Worm (Caenorhabditis elegans): ENCODE measurements around the gene C13B4.1.

C13B4.1 gene

ce11 chrII:14525013-14525412 lies 45.6 kb upstream of the C13B4.1 start, which contains the start of gene F57C2.4:
Gene F57C2.4, plus strand, starts transcription at chrII:14525313.
- TF ChIP-seq pha-4 (tag; optimal IDR thresholded peaks at IDR 0.05): no peak
- TF ChIP-seq sem-2 (GFP tag; optimal IDR thresholded peaks at IDR 0.05): no peak
- no peak for TF ChIP-seq ceh-83 (GFP tag; optimal IDR thresholded peaks at IDR 0.05)
- no peak for TF ChIP-seq nhr-28 (tag; optimal IDR thresholded peaks at IDR 0.05)
- TF ChIP-seq mep-1 (tag; optimal IDR thresholded peaks at IDR 0.05): no peak
- no peak for TF ChIP-seq zip-8 (tag; optimal IDR thresholded peaks at IDR 0.05)
- TF ChIP-seq snpc-4 (tag; optimal IDR thresholded peaks at IDR 0.05): no peak
- no peak for TF ChIP-seq elt-1 (tag; optimal IDR thresholded peaks at IDR 0.05; ENCODE audit: borderline replicate concordance, insufficient read depth)
- TF ChIP-seq M03D4.4 (tag; optimal IDR thresholded peaks at IDR 0.05): no peak
- no peak for TF ChIP-seq cnd-1 (tag; optimal IDR thresholded peaks at IDR 0.05)
- TF ChIP-seq hlh-1 (tag; optimal IDR thresholded peaks at IDR 0.05): no peak
- TF ChIP-seq ces-1 (GFP tag; optimal IDR thresholded peaks at IDR 0.05): no peak
- no peak for TF ChIP-seq lsy-2 (tag; optimal IDR thresholded peaks at IDR 0.05)

- TF ChIP-seq nhr-237 (tag; optimal IDR thresholded peaks at IDR 0.05) (no peak), nhr-28 (tag; optimal IDR thresholded peaks at IDR 0.05) (no peak), cnd-1 (tag; optimal IDR thresholded peaks at IDR 0.05) (no peak), lin-32 (GFP tag; optimal IDR thresholded peaks at IDR 0.05) (no peak), unc-62 (GFP tag; optimal IDR thresholded peaks at IDR 0.05) (no peak), ceh-39 (tag; optimal IDR thresholded peaks at IDR 0.05) (no peak), nhr-76 (tag; optimal IDR thresholded peaks at IDR 0.05) (no peak), elt-1 (tag; optimal IDR thresholded peaks at IDR 0.05; ENCODE audit: borderline replicate concordance, insufficient read depth) (no peak), snpc-4 (tag; optimal IDR thresholded peaks at IDR 0.05) (no peak), nhr-2 (tag; optimal IDR thresholded peaks at IDR 0.05) (no peak)
These were observed 44.3 kb upstream of the C13B4.1 start, which contains the start of gene pot-2 for ce11 chrII:14523645-14524223. Gene pot-2, plus strand, starts transcription at chrII:14524173.

DNA sequence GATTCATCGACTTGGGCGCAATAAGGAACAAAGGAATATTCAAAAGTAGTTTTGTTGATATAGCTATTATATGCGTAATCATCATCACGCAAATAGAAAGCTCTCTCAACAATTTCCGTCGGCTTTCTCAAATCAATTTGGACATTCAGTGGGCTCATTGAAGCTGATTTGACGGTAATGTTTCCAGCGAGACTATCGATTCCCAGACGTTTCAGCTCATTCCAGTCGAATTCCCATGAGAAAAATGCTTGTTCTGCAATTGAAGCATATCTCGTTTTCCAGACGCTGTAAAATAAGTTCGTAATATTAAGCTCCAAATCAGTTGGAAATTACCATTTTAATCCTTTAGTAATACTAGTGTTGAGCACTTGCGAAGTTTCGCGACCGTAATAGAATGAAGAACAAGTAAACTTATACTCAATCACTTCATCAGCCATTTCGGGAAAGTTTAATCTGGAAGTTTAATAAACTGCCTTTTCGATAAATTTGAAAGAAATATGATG lies 43.7 kb upstream of the C13B4.1 start, which contains the start of gene btb-20:
Gene btb-20 (minus strand): TSS at position 453 of the 503 bp plus-strand sequence.
- TF ChIP-seq zip-8 (tag; optimal IDR thresholded peaks at IDR 0.05) (no peak), ceh-43 (GFP tag; optimal IDR thresholded peaks at IDR 0.05) (no peak)

ce11 chrII:14522037-14522436 lies 42.6 kb upstream of the C13B4.1 start, which contains the start of gene btb-19:
Gene btb-19, minus strand, starts transcription at chrII:14522137.
- TF ChIP-seq drap-1 (GFP tag; optimal IDR thresholded peaks at IDR 0.05) (no peak), tbx-8 (GFP tag; optimal IDR thresholded peaks at IDR 0.05) (no peak), ces-1 (GFP tag; optimal IDR thresholded peaks at IDR 0.05) (no peak), nhr-2 (tag; optimal IDR thresholded peaks at IDR 0.05) (no peak), blmp-1 (tag; optimal IDR thresholded peaks at IDR 0.05) (no peak), elt-1 (tag; optimal IDR thresholded peaks at IDR 0.05; ENCODE audit: borderline replicate concordance, insufficient read depth) (no peak), mab-5 (tag; optimal IDR thresholded peaks at IDR 0.05) (no peak), mep-1 (tag; optimal IDR thresholded peaks at IDR 0.05) (no peak), flh-1 (GFP tag; optimal IDR thresholded peaks at IDR 0.05) (no peak)

- TF ChIP-seq sptf-1 (tag; optimal IDR thresholded peaks at IDR 0.05): no peak
- TF ChIP-seq hlh-1 (tag; optimal IDR thresholded peaks at IDR 0.05): no peak
- no peak for TF ChIP-seq snpc-4 (tag; optimal IDR thresholded peaks at IDR 0.05)
- TF ChIP-seq mab-5 (tag; optimal IDR thresholded peaks at IDR 0.05): no peak
- no peak for TF ChIP-seq cnd-1 (tag; optimal IDR thresholded peaks at IDR 0.05)
- no peak for TF ChIP-seq flh-1 (GFP tag; optimal IDR thresholded peaks at IDR 0.05)
- no peak for TF ChIP-seq M03D4.4 (tag; optimal IDR thresholded peaks at IDR 0.05)
- TF ChIP-seq unc-62 (GFP tag; optimal IDR thresholded peaks at IDR 0.05): no peak
- TF ChIP-seq nhr-237 (tag; optimal IDR thresholded peaks at IDR 0.05): no peak
- TF ChIP-seq ceh-39 (tag; optimal IDR thresholded peaks at IDR 0.05): no peak
- no peak for TF ChIP-seq sem-2 (GFP tag; optimal IDR thresholded peaks at IDR 0.05)
- no peak for TF ChIP-seq ceh-83 (GFP tag; optimal IDR thresholded peaks at IDR 0.05)
- TF ChIP-seq blmp-1 (tag; optimal IDR thresholded peaks at IDR 0.05): no peak
- no peak for TF ChIP-seq unc-39 (tag; optimal IDR thresholded peaks at IDR 0.05)
- no peak for TF ChIP-seq nhr-12 (tag; optimal IDR thresholded peaks at IDR 0.05)
- no peak for TF ChIP-seq lsy-2 (tag; optimal IDR thresholded peaks at IDR 0.05)
- no peak for TF ChIP-seq pha-4 (tag; optimal IDR thresholded peaks at IDR 0.05)
- TF ChIP-seq bed-3 (GFP tag; optimal IDR thresholded peaks at IDR 0.05): no peak
- no peak for TF ChIP-seq zip-8 (tag; optimal IDR thresholded peaks at IDR 0.05)
These were observed 35.6 kb upstream of the C13B4.1 start, which contains the start of gene K10H10.9 for ce11 chrII:14515017-14515416. Gene K10H10.9, minus strand, starts transcription at chrII:14515117.

All from whole organism, mixed stage, embryonic.